Worm (Caenorhabditis elegans) whole organism, L4 larva: Measurements from ENCODE around the gene ZK287.4.

Experiments
- F44E2.7 ChIP-seq: fragments of 200-800 bp; sonication (Bioruptor generic); IDR thresholded peaks from 2 replicates; pipeline ENCODE4 v2.1.2; 2022; ENCODE audit warnings: missing genetic modification characterization, missing compliant biosample characterization
- R02D3.7 ChIP-seq: fragments of 150-350 bp; sonication (generic microtip); optimal IDR thresholded peaks from 3 replicates; lab custom pipeline; 2014; ENCODE audit warnings: missing biosample characterization, missing genetic modification characterization
- aha-1 ChIP-seq: fragments of 150-350 bp; peaks from one replicate; lab custom pipeline; 2014; ENCODE audit warnings: missing biosample characterization, missing genetic modification characterization
- ama-1 ChIP-seq: fragments of 150-350 bp; optimal IDR thresholded peaks from 2 replicates; lab custom pipeline; 2014; ENCODE audit warnings: inconsistent platforms, mixed read lengths
- arid-1 ChIP-seq: fragments of 200-800 bp; sonication (Bioruptor generic); conservative IDR thresholded peaks from 2 replicates; pipeline ENCODE4 v1.3.6; 2022; ENCODE audit warnings: missing genetic modification reagents, missing genetic modification characterization, missing compliant biosample characterization
- daf-12 ChIP-seq: fragments of 150-350 bp; optimal IDR thresholded peaks from 2 replicates; lab custom pipeline; 2014; ENCODE audit warnings: missing biosample characterization, missing genetic modification reagents, missing genetic modification characterization
- daf-16 ChIP-seq, 3 experiments: sonication (generic microtip); optimal IDR thresholded peaks; 2 replicates each; lab custom pipeline; 2016 to 2017; ENCODE audit warnings: missing genetic modification characterization in 3 of 3, missing genetic modification reagents in 3 of 3, mild to moderate bottlenecking in 2 of 3, missing compliant biosample characterization in 2 of 3, missing biosample characterization in 1 of 3, moderate library complexity in 1 of 3
- daf-8 ChIP-seq: fragments of 200-800 bp; sonication (Bioruptor generic); IDR thresholded peaks from 2 replicates; pipeline ENCODE4 v1.3.6; 2022; ENCODE audit warnings: missing genetic modification characterization, missing compliant biosample characterization
- dmd-6 ChIP-seq: fragments of 200-800 bp; sonication (Bioruptor generic); IDR thresholded peaks from 2 replicates; pipeline ENCODE4 v1.3.6; 2022; ENCODE audit warnings: missing genetic modification reagents, missing genetic modification characterization, missing compliant biosample characterization
- dpl-1 ChIP-seq: fragments of 150-350 bp; optimal IDR thresholded peaks from 2 replicates; lab custom pipeline; 2014; ENCODE audit warnings: missing biosample characterization, missing genetic modification reagents, missing genetic modification characterization
- duxl-1 ChIP-seq: sonication (generic microtip); optimal IDR thresholded peaks from 2 replicates; lab custom pipeline; 2016; ENCODE audit warnings: mild to moderate bottlenecking, missing genetic modification characterization, moderate library complexity, missing compliant biosample characterization; ENCODE audit not compliant: poor library complexity
- dve-1 ChIP-seq: sonication (generic microtip); optimal IDR thresholded peaks from 2 replicates; lab custom pipeline; 2017; ENCODE audit warnings: antibody characterized with exemption, mild to moderate bottlenecking, missing genetic modification characterization, missing compliant biosample characterization; ENCODE audit not compliant: insufficient read depth
- egl-27 ChIP-seq: sonication (generic microtip); optimal IDR thresholded peaks from 3 replicates; lab custom pipeline; 2017; ENCODE audit warnings: missing biosample characterization, missing genetic modification reagents, missing genetic modification characterization
- fos-1 ChIP-seq: fragments of 150-350 bp; optimal IDR thresholded peaks from 2 replicates; lab custom pipeline; 2014; ENCODE audit warnings: missing biosample characterization, missing genetic modification characterization
- hlh-11 ChIP-seq: fragments of 200-800 bp; sonication (Bioruptor generic); optimal IDR thresholded peaks from 2 replicates; lab custom pipeline; 2018; ENCODE audit warnings: mild to moderate bottlenecking, missing genetic modification characterization, missing compliant biosample characterization
- hlh-30 ChIP-seq: sonication (generic microtip); optimal IDR thresholded peaks from 2 replicates; lab custom pipeline; 2017; ENCODE audit warnings: antibody characterized with exemption, mild to moderate bottlenecking, missing genetic modification characterization, missing compliant biosample characterization; ENCODE audit not compliant: insufficient read depth
- hmg-1.1 ChIP-seq: fragments of 200-800 bp; sonication (Bioruptor generic); IDR thresholded peaks from 2 replicates; pipeline ENCODE4 v1.3.6; 2022; ENCODE audit warnings: missing genetic modification reagents, missing genetic modification characterization, missing compliant biosample characterization
- jun-1 ChIP-seq: fragments of 150-350 bp; optimal IDR thresholded peaks from 2 replicates; lab custom pipeline; 2014; ENCODE audit warnings: missing biosample characterization, missing genetic modification reagents, missing genetic modification characterization
- lin-1 ChIP-seq: fragments of 200-800 bp; sonication (Bioruptor generic); IDR thresholded peaks from 2 replicates; pipeline ENCODE4 v1.3.6; 2022; ENCODE audit warnings: missing genetic modification reagents, missing genetic modification characterization, missing compliant biosample characterization
- lin-13 ChIP-seq: fragments of 150-350 bp; optimal IDR thresholded peaks from 2 replicates; lab custom pipeline; 2014; ENCODE audit warnings: missing biosample characterization, missing genetic modification reagents, missing genetic modification characterization
- lin-15B ChIP-seq: fragments of 150-350 bp; sonication (generic microtip); optimal IDR thresholded peaks from 3 replicates; lab custom pipeline; 2014; ENCODE audit warnings: missing biosample characterization, missing genetic modification characterization
- lin-38 ChIP-seq: fragments of 200-800 bp; sonication (Bioruptor generic); IDR thresholded peaks from 2 replicates; pipeline ENCODE4 v1.3.6; 2022; ENCODE audit warnings: missing genetic modification reagents, missing genetic modification characterization, missing compliant biosample characterization
- lin-39 ChIP-seq: fragments of 150-350 bp; optimal IDR thresholded peaks from 2 replicates; lab custom pipeline; 2014; ENCODE audit warnings: missing biosample characterization, missing genetic modification reagents, missing genetic modification characterization
- lsy-2 ChIP-seq, 2 experiments: fragments of 150-350 bp in 1 of 2; sonication (generic microtip) in 1 of 2; optimal IDR thresholded peaks; 2 replicates each; lab custom pipeline; 2014 to 2017; ENCODE audit warnings: missing biosample characterization in 2 of 2, missing genetic modification characterization in 2 of 2
- madf-5 ChIP-seq, 2 experiments: fragments of 200-800 bp; sonication (Bioruptor generic); IDR thresholded peaks; 2 replicates each; pipeline ENCODE4 v1.3.6; 2022; ENCODE audit warnings: missing compliant biosample characterization in 2 of 2, missing genetic modification characterization in 2 of 2
- mdl-1 ChIP-seq, 2 experiments: fragments of 150-350 bp in 1 of 2; sonication (generic microtip) in 1 of 2; optimal IDR thresholded peaks; 2 replicates each; lab custom pipeline; 2014 to 2017; ENCODE audit warnings: missing biosample characterization in 2 of 2, missing genetic modification characterization in 2 of 2
- mdt-29 ChIP-seq: fragments of 200-800 bp; sonication (Bioruptor generic); IDR thresholded peaks from 2 replicates; pipeline ENCODE4 v1.3.6; 2022; ENCODE audit warnings: missing genetic modification reagents, missing genetic modification characterization, missing compliant biosample characterization
- mep-1 ChIP-seq: fragments of 150-350 bp; sonication (generic microtip); optimal IDR thresholded peaks from 3 replicates; lab custom pipeline; 2014; ENCODE audit warnings: missing biosample characterization, missing genetic modification characterization
- nhr-10 ChIP-seq: fragments of 150-350 bp; optimal IDR thresholded peaks from 2 replicates; lab custom pipeline; 2014; ENCODE audit warnings: missing biosample characterization, missing genetic modification characterization
- nhr-11 ChIP-seq: fragments of 150-350 bp; optimal IDR thresholded peaks from 2 replicates; lab custom pipeline; 2014; ENCODE audit warnings: missing biosample characterization, missing genetic modification characterization
- nhr-111 ChIP-seq: fragments of 200-800 bp; sonication (Bioruptor generic); optimal IDR thresholded peaks from 2 replicates; lab custom pipeline; 2018; ENCODE audit warnings: mild to moderate bottlenecking, missing genetic modification characterization, missing compliant biosample characterization
- nhr-28 ChIP-seq: fragments of 150-350 bp; optimal IDR thresholded peaks from 2 replicates; lab custom pipeline; 2014; ENCODE audit warnings: missing biosample characterization, missing genetic modification characterization
- nhr-41 ChIP-seq: fragments of 200-800 bp; sonication (Bioruptor generic); IDR thresholded peaks from 2 replicates; pipeline ENCODE4 v1.3.6; 2022; ENCODE audit warnings: missing genetic modification reagents, missing genetic modification characterization, missing compliant biosample characterization
- nhr-6 ChIP-seq: fragments of 150-350 bp; optimal IDR thresholded peaks from 2 replicates; lab custom pipeline; 2014; ENCODE audit warnings: missing biosample characterization, missing genetic modification characterization
- nhr-77 ChIP-seq: fragments of 150-350 bp; optimal IDR thresholded peaks from 2 replicates; lab custom pipeline; 2014; ENCODE audit warnings: missing biosample characterization, missing genetic modification characterization
- php-3 ChIP-seq: fragments of 200-800 bp; sonication (Bioruptor generic); IDR thresholded peaks from 2 replicates; pipeline ENCODE4 v1.3.6; 2022; ENCODE audit warnings: missing genetic modification reagents, missing genetic modification characterization, missing compliant biosample characterization
- pqm-1 ChIP-seq: sonication (generic microtip); optimal IDR thresholded peaks from 2 replicates; lab custom pipeline; 2017; ENCODE audit warnings: missing biosample characterization, missing genetic modification characterization
- rbr-2 ChIP-seq: sonication (generic microtip); optimal IDR thresholded peaks from 2 replicates; lab custom pipeline; 2016; ENCODE audit warnings: missing genotype, missing genetic modification characterization, missing compliant biosample characterization
- tag-97 ChIP-seq: fragments of 200-800 bp; sonication (Bioruptor generic); IDR thresholded peaks from 2 replicates; pipeline ENCODE4 v1.3.6; 2022; ENCODE audit warnings: missing genetic modification characterization, missing compliant biosample characterization
- vab-7 ChIP-seq: fragments of 200-800 bp; sonication (Bioruptor generic); IDR thresholded peaks from 2 replicates; pipeline ENCODE4 v1.3.6; 2022; ENCODE audit warnings: missing genetic modification reagents, missing genetic modification characterization, missing compliant biosample characterization
- zag-1 ChIP-seq: fragments of 150-350 bp; optimal IDR thresholded peaks from 2 replicates; lab custom pipeline; 2014; ENCODE audit warnings: missing biosample characterization, missing genetic modification characterization
- zfp-3 ChIP-seq: fragments of 200-800 bp; sonication (Bioruptor generic); conservative IDR thresholded peaks from 2 replicates; pipeline ENCODE4 v1.3.6; 2022; ENCODE audit warnings: missing genetic modification reagents, missing genetic modification characterization, missing compliant biosample characterization
- ztf-7 ChIP-seq: fragments of 150-350 bp; optimal IDR thresholded peaks from 2 replicates; lab custom pipeline; 2014; ENCODE audit warnings: missing biosample characterization, missing genetic modification characterization

ZK287.4 gene

DNA sequence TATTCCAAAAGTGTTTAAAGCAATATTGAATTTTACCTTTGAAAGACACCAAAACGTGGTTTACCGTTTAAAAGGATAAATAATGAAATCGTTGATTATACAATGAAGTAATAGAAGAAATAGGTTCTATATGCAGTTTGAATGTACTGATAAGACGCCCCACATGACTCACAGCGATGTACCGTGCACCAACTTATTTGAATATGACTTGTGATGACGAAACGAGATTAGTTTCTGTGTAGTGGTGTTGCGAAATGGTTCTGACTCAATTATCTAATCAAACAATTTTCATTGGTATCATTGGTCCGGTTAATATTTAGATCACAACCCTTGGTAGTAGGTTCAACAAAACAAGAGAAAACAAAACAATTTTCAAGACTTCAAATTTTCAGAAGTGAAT lies 25.7 kb upstream of the ZK287.4 start:
- TF ChIP-seq dve-1 (peak; percentile 51), dmd-6 (GFP tag; lab: Robert Waterston, UW) (peak; percentile 42; the same call in 1 of the 2 replicates), pqm-1 (tag; lab: Kevin White, UChicago) (peak; percentile 78), nhr-6 (no peak), hlh-30 (tag; lab: Kevin White, UChicago) (peak; percentile 58), daf-16 (GFP tag; optimal IDR thresholded peaks at IDR 0.05; lab: Kevin White, UChicago) (no peak), daf-16 (tag; optimal IDR thresholded peaks at IDR 0.05; lab: Kevin White, UChicago) (peak; percentile 36), hlh-11 (peak; percentile 26), mdt-29 (GFP tag; lab: Robert Waterston, UW) (no peak), nhr-28 (tag; lab: Kevin White, UChicago) (peak; percentile 54)

DNA sequence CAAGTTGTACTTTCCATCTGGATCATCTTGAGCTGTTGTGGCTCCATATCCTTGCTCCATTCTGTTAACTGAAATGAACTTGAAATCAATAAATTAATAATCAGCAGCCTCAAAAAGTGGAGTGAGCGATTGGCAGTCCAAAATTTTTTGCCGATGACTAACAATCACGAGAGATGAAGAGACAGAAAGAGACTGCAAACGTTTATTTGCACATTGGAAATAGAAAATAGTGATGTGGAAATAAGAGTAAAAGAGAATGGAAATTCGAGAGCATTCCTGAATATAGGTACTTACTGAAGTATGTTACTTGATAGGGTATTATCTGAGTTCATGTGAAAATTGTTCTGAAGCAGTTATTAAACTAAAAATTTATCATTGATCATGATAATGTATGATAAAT lies 24.3 kb upstream of the ZK287.4 start, which contains the start of gene tag-120:
Gene tag-120 (minus strand): TSS at position 68 of the 400 bp plus-strand sequence.
- TF ChIP-seq daf-12 (no peak), aha-1 (tag; lab: Kevin White, UChicago) (no peak), lin-15B (tag; lab: Kevin White, UChicago) (no peak), nhr-10 (tag; lab: Kevin White, UChicago) (no peak), php-3 (GFP tag; lab: Robert Waterston, UW) (no peak), vab-7 (GFP tag; lab: Robert Waterston, UW) (no peak), dmd-6 (GFP tag; lab: Robert Waterston, UW) (peak; percentile 40; the same call in 1 of the 2 replicates), nhr-77 (tag; lab: Kevin White, UChicago) (peak; percentile 40), F44E2.7 (GFP tag; lab: Robert Waterston, UW) (no peak), lin-1 (no peak), lin-38 (GFP tag; lab: Robert Waterston, UW) (no peak), nhr-111 (no peak), lsy-2 (tag; optimal IDR thresholded peaks at IDR 0.05; lab: Kevin White, UChicago) (no peak), nhr-41 (GFP tag; lab: Robert Waterston, UW) (no peak), zag-1 (tag; lab: Kevin White, UChicago) (no peak), fos-1 (tag; lab: Kevin White, UChicago) (no peak), R02D3.7 (tag; lab: Kevin White, UChicago) (no peak), lin-13 (GFP tag; lab: Kevin White, UChicago) (no peak), hmg-1.1 (GFP tag; lab: Robert Waterston, UW) (no peak), pqm-1 (tag; lab: Kevin White, UChicago) (peak; percentile 51), ztf-7 (tag; lab: Kevin White, UChicago) (no peak), rbr-2 (tag; lab: Kevin White, UChicago) (no peak), duxl-1 (no peak), ama-1 (lab: Kevin White, UChicago) (no peak), nhr-28 (tag; lab: Kevin White, UChicago) (peak; percentile 29), nhr-6 (no peak), madf-5 (GFP tag; IDR thresholded peaks at IDR 0.05; lab: Robert Waterston, UW) (no peak), mep-1 (tag; lab: Kevin White, UChicago) (no peak), mdl-1 (tag; optimal IDR thresholded peaks at IDR 0.05; lab: Kevin White, UChicago) (no peak), dpl-1 (GFP tag; lab: Kevin White, UChicago) (no peak), hlh-30 (tag; lab: Kevin White, UChicago) (peak; percentile 12), lin-39 (tag; lab: Kevin White, UChicago) (no peak), mdt-29 (GFP tag; lab: Robert Waterston, UW) (no peak), jun-1 (tag; lab: Kevin White, UChicago) (no peak), arid-1 (no peak), tag-97 (no peak), hlh-11 (peak; percentile 1), egl-27 (tag; lab: Kevin White, UChicago) (no peak), dve-1 (peak; percentile 18), daf-8 (GFP tag; lab: Robert Waterston, UW) (no peak), daf-16 (GFP tag; optimal IDR thresholded peaks at IDR 0.05; lab: Kevin White, UChicago) (no peak), daf-16 (tag; optimal IDR thresholded peaks at IDR 0.05; lab: Kevin White, UChicago) (peak; percentile 46), nhr-11 (tag; lab: Kevin White, UChicago) (no peak), zfp-3 (no peak)
